Worm (Caenorhabditis elegans) whole organism, L4/young adult: ENCODE data around the gene str-155.

Source experiments
- W03F9.2 ChIP-seq: fragments of 150-350 bp; optimal IDR thresholded peaks from 2 replicates; lab custom pipeline; 2014; ENCODE audit warnings: missing biosample characterization, missing genetic modification characterization
- him-1 ChIP-seq: sonication (generic microtip); optimal IDR thresholded peaks from 2 replicates; lab custom pipeline; 2016; ENCODE audit warnings: missing genotype, missing genetic modification reagents, missing genetic modification characterization, missing compliant biosample characterization

- peak; percentile 6 for TF ChIP-seq W03F9.2 (tag; lab: Kevin White, UChicago)
- TF ChIP-seq him-1, result no peak
Observed at ce11 chrIV:4880634-4881033, 35.2 kb upstream of the str-155 start.
